Worm (Caenorhabditis elegans) whole organism, L3 larva: Measurements from ENCODE around the gene act-3.

Experiments used
- R02D3.7 ChIP-seq: fragments of 150-350 bp; optimal IDR thresholded peaks from 2 replicates; lab custom pipeline; 2014; ENCODE audit warnings: missing biosample characterization, missing genetic modification characterization
- ZK546.5 ChIP-seq: sonication (generic microtip); optimal IDR thresholded peaks from 2 replicates; lab custom pipeline; 2017; ENCODE audit warnings: missing biosample characterization, missing genetic modification characterization
- ama-1 ChIP-seq: fragments of 150-350 bp; optimal IDR thresholded peaks from 2 replicates; lab custom pipeline; 2018
- ceh-16 ChIP-seq: sonication (generic microtip); optimal IDR thresholded peaks from 2 replicates; lab custom pipeline; 2017; ENCODE audit warnings: missing biosample characterization, missing genetic modification characterization
- ceh-28 ChIP-seq: fragments of 150-350 bp; optimal IDR thresholded peaks from 2 replicates; lab custom pipeline; 2014; ENCODE audit warnings: missing biosample characterization, missing genetic modification reagents, missing genetic modification characterization
- ceh-82 ChIP-seq: fragments of 150-350 bp; optimal IDR thresholded peaks from 2 replicates; lab custom pipeline; 2014; ENCODE audit warnings: missing biosample characterization, missing genetic modification characterization
- ceh-9 ChIP-seq: sonication (generic microtip); optimal IDR thresholded peaks from 2 replicates; lab custom pipeline; 2018; ENCODE audit warnings: missing biosample characterization, missing genetic modification characterization
- daf-12 ChIP-seq: fragments of 150-350 bp; optimal IDR thresholded peaks from 2 replicates; lab custom pipeline; 2014; ENCODE audit warnings: missing biosample characterization, missing genetic modification reagents, missing genetic modification characterization
- elt-1 ChIP-seq: fragments of 150-350 bp; optimal IDR thresholded peaks from 2 replicates; lab custom pipeline; 2014; ENCODE audit warnings: missing biosample characterization, missing genetic modification characterization
- elt-2 ChIP-seq: sonication (generic microtip); optimal IDR thresholded peaks from 2 replicates; lab custom pipeline; 2016; ENCODE audit warnings: missing genetic modification reagents, mild to moderate bottlenecking, missing genetic modification characterization, missing compliant biosample characterization
- eor-1 ChIP-seq, 2 experiments: fragments of 150-350 bp; optimal IDR thresholded peaks; 2 replicates each; lab custom pipeline; 2014 to 2018; ENCODE audit warnings: missing biosample characterization in 2 of 2, missing genetic modification characterization in 2 of 2
- fkh-10 ChIP-seq: sonication (generic microtip); optimal IDR thresholded peaks from 2 replicates; lab custom pipeline; 2017; ENCODE audit warnings: missing biosample characterization, missing genetic modification reagents, missing genetic modification characterization
- fos-1 ChIP-seq: fragments of 150-350 bp; optimal IDR thresholded peaks from 2 replicates; lab custom pipeline; 2014; ENCODE audit warnings: missing biosample characterization, missing genetic modification characterization
- hmg-11 ChIP-seq: sonication (generic microtip); optimal IDR thresholded peaks from 2 replicates; lab custom pipeline; 2016; ENCODE audit warnings: missing genetic modification characterization, missing compliant biosample characterization
- lin-15B ChIP-seq: fragments of 150-350 bp; optimal IDR thresholded peaks from 2 replicates; lab custom pipeline; 2014; ENCODE audit warnings: missing biosample characterization, missing genetic modification characterization
- lin-39 ChIP-seq: fragments of 150-350 bp; optimal IDR thresholded peaks from 2 replicates; lab custom pipeline; 2018; ENCODE audit warnings: missing biosample characterization, missing genetic modification reagents, missing genetic modification characterization
- lsy-12 ChIP-seq: sonication (generic microtip); optimal IDR thresholded peaks from 2 replicates; lab custom pipeline; 2016; ENCODE audit warnings: mild to moderate bottlenecking, missing genetic modification characterization, missing compliant biosample characterization
- mdl-1 ChIP-seq: fragments of 150-350 bp; optimal IDR thresholded peaks from 2 replicates; lab custom pipeline; 2014; ENCODE audit warnings: missing biosample characterization, missing genetic modification characterization
- nfya-1 ChIP-seq: sonication (generic microtip); optimal IDR thresholded peaks from 2 replicates; lab custom pipeline; 2017; ENCODE audit warnings: missing genetic modification characterization, mild to moderate bottlenecking, missing compliant biosample characterization, antibody characterized with exemption, moderate library complexity; ENCODE audit not compliant: insufficient read depth
- nhr-11 ChIP-seq: fragments of 150-350 bp; optimal IDR thresholded peaks from 2 replicates; lab custom pipeline; 2014; ENCODE audit warnings: missing biosample characterization, missing genetic modification characterization
- nhr-25 ChIP-seq: sonication (generic microtip); optimal IDR thresholded peaks from 2 replicates; lab custom pipeline; 2017; ENCODE audit warnings: missing biosample characterization, missing genetic modification characterization
- nhr-43 ChIP-seq: sonication (generic microtip); optimal IDR thresholded peaks from 2 replicates; lab custom pipeline; 2016; ENCODE audit warnings: mild to moderate bottlenecking, missing genetic modification characterization, missing compliant biosample characterization; ENCODE audit not compliant: poor library complexity, severe bottlenecking
- nhr-76 ChIP-seq: fragments of 150-350 bp; sonication (generic microtip); optimal IDR thresholded peaks from 5 replicates; lab custom pipeline; 2014; ENCODE audit warnings: missing biosample characterization, missing genetic modification characterization
- nhr-77 ChIP-seq: fragments of 150-350 bp; optimal IDR thresholded peaks from 2 replicates; lab custom pipeline; 2014; ENCODE audit warnings: missing biosample characterization, missing genetic modification characterization
- pha-4 ChIP-seq: fragments of 150-350 bp; optimal IDR thresholded peaks from 2 replicates; lab custom pipeline; 2014; ENCODE audit warnings: missing biosample characterization, missing genetic modification reagents, missing genetic modification characterization
- pqm-1 ChIP-seq: fragments of 150-350 bp; optimal IDR thresholded peaks from 2 replicates; lab custom pipeline; 2017; ENCODE audit warnings: missing biosample characterization, missing genetic modification characterization, inconsistent platforms
- skn-1 ChIP-seq: fragments of 150-350 bp; optimal IDR thresholded peaks from 2 replicates; lab custom pipeline; 2014; ENCODE audit warnings: missing biosample characterization, missing genetic modification characterization
- tbx-2 ChIP-seq: sonication (generic microtip); optimal IDR thresholded peaks from 2 replicates; lab custom pipeline; 2016; ENCODE audit warnings: mild to moderate bottlenecking, missing genetic modification characterization, missing compliant biosample characterization
- unc-62 ChIP-seq: fragments of 150-350 bp; sonication (generic microtip); optimal IDR thresholded peaks from 4 replicates; lab custom pipeline; 2014; ENCODE audit warnings: missing biosample characterization, missing genetic modification reagents, missing genetic modification characterization
- zag-1 ChIP-seq: fragments of 150-350 bp; optimal IDR thresholded peaks from 2 replicates; lab custom pipeline; 2014; ENCODE audit warnings: missing biosample characterization, missing genetic modification characterization
- ztf-11 ChIP-seq: fragments of 150-350 bp; optimal IDR thresholded peaks from 2 replicates; lab custom pipeline; 2014; ENCODE audit warnings: missing biosample characterization, missing genetic modification characterization
- ztf-4 ChIP-seq: fragments of 150-350 bp; optimal IDR thresholded peaks from 2 replicates; lab custom pipeline; 2014; ENCODE audit warnings: missing biosample characterization, missing genetic modification characterization

act-3 gene

DNA sequence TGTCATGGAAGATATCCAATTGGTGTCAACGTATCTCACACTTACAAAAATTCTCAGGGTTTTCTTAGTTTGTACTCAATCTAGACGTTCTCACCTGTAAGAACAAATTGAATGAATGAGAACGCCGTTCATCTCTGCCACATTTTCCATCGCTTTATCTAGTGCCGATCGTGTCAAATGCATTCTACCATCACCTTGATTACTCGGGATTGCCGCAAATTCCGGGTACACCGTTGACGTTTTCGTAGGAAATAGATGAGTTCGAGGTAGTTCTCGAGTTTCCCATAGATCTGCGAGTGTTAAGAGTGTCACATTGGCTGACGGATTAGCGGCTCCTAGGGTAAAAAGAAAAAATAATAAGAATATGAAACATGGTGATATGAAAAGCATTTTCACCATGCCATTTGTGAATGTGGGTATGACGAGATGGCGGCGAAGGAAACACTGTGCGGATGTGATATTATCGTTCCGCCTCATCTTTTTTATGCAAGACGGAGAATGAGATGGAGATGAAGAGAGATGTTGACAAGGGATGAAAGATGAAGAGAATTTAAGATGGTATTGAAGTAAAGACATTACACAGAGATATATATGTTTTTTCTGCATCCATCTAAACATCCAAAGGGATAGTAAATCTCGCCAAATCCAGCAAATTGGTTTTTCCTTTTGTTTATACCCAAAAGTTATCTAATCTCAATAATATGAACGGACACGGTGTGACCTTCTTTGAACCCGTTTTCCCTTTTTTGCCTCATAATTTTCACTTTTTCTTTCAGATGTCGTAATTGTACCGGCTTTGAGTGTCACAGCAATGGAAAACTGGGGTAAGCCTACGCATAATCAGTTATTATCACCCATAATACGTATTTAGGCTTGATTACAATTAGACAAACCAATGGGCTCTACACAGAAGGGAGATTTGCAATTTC is 19.1 kb upstream of the act-3 start, which contains the start of gene lact-8:
lact-8 (minus strand) TSS at position 445 of the 929 bp plus-strand sequence.
- peak; percentile 13 for TF ChIP-seq nhr-25 (tag; lab: Kevin White, UChicago)
- no peak for TF ChIP-seq tbx-2
- no peak for TF ChIP-seq daf-12
- no peak for TF ChIP-seq ceh-82 (tag; lab: Kevin White, UChicago)
- peak; percentile 65 for TF ChIP-seq elt-1
- no peak for TF ChIP-seq nhr-76
- no peak for TF ChIP-seq zag-1
- TF ChIP-seq eor-1 (tag; optimal IDR thresholded peaks at IDR 0.05; lab: Kevin White, UChicago), result no peak
- no peak for TF ChIP-seq pqm-1 (tag; lab: Kevin White, UChicago)
- no peak for TF ChIP-seq skn-1 (tag; lab: Kevin White, UChicago)
- no peak for TF ChIP-seq ceh-28 (tag; lab: Kevin White, UChicago)
- no peak for TF ChIP-seq nhr-77
- TF ChIP-seq lsy-12, result no peak

DNA sequence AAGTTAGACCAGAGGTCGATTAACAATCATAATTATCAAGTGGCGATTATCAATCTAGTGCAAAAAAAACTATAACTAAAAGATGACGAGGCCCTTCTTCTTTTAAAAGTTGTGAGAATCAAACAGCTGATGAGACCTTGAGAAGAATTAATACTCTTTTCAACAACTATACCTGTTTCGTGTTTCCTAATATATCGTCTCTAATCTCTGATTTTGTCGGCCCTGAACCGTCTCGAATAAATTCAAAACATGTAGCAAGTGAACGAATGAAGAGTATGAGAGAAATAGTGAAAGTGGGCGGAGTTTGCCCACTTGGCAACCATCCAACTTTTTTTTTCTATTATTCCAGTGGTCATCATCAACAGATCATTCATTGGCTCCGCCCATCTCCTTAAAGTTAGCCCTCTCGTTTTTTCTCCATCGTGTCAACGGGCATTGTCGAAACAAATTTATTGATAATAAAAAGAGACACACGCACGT is 13.3 kb upstream of the act-3 start, which contains the start of gene Y42A5A.1:
Y42A5A.1 (plus strand) TSS at position 430 of the 480 bp plus-strand sequence.
- no peak for TF ChIP-seq ceh-28 (tag; lab: Kevin White, UChicago)
- no peak for TF ChIP-seq ztf-4 (tag; lab: Kevin White, UChicago)
- no peak for TF ChIP-seq R02D3.7 (tag; lab: Kevin White, UChicago)
- TF ChIP-seq nhr-25 (tag; lab: Kevin White, UChicago), result peak; percentile 3
- TF ChIP-seq, all 47 proteins: peak for 1

DNA sequence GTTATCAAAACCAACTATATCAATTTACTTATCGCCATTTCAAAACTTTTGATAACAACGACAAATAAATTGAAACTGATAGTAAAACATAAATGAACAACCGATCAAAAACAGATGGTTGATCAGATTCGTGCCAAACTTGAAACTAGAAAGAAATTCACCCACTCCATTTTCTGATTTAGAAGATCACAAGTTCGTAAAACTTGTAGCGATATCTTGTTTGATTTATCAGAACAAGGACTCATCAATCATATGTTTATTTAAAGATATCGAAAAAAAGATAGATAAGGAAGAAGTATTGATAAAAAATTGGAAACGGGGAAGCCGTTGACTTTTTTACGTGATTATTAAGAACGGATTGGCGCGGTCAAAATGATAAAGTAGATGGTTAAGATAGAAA is 12.8 kb upstream of the act-3 start:
- TF ChIP-seq ceh-9, result no peak
- peak; percentile 35 for TF ChIP-seq pqm-1 (tag; lab: Kevin White, UChicago)
- peak; percentile 85 for TF ChIP-seq elt-2 (tag; lab: Kevin White, UChicago)

DNA sequence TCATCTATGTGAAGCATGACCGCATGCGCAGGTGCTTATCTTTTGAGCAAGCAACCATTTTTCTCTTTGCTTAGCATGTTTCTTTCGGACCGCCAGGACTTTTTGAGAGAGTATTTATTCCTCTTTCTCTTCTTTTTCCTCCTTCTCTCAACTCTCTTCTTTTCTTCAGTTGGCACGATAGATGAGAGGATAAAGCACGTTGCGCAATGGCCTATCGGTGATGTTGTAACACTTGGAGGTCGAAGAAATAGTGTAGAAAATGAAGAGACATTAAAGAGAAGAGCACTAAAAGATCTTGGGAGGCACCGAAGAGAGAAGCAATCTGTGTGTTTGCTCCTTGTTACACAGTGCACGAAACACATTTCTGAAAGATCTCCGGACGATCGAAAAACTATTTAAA is 9.4 kb upstream of the act-3 start:
- no peak for TF ChIP-seq ztf-11 (tag; lab: Kevin White, UChicago)
- TF ChIP-seq nhr-43 (tag; lab: Kevin White, UChicago), result no peak
- TF ChIP-seq lin-39, result peak; percentile 71
- TF ChIP-seq fkh-10, result no peak
- TF ChIP-seq mdl-1 (tag; lab: Kevin White, UChicago), result peak; percentile 57
- no peak for TF ChIP-seq ama-1 (lab: Kevin White, UChicago)
- no peak for TF ChIP-seq daf-12
- no peak for TF ChIP-seq ceh-16 (tag; lab: Kevin White, UChicago)
- no peak for TF ChIP-seq unc-62 (GFP tag; lab: Kevin White, UChicago)
- TF ChIP-seq hmg-11 (tag; lab: Kevin White, UChicago), result peak; percentile 21
- TF ChIP-seq nfya-1 (tag; lab: Kevin White, UChicago), result peak; percentile 73

DNA sequence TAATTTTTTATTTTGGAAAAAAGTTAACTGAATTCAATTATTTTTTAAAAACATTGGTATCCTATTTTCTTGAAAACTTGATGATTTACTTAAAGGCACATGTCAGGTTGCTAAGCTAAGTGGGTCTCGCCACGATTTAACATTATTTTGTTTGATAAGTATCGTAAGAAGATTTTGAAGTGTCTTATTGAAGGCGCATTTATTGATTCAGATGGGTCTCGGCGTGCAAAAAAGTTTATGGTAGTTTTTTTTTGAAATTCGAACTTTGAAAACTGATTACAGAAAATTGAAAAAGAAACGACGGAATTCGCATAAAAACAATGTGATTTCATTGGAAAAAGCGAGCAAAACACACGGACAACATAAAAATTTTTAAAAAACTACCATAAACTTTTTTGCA is 8.7 kb upstream of the act-3 start:
- TF ChIP-seq nhr-11 (tag; lab: Kevin White, UChicago) (no peak), ama-1 (lab: Kevin White, UChicago) (no peak)

DNA sequence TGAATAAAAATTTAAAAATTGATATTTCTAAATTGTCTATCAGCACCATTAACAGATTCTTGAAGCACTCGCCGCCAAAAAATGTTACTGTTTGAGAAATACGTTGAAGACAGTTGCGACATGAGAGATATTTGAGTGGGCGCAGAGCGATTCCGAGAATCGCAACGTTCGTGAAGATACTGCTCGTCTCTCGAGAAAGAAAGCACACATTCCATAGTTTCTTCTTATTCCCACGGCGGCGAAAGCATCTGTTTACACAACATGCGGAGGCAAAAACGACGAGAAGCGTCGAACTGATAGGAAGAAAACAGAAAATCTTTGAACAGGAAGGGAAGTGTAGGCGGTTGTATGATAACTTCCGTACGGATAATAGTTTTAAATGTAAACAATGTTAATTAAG is 8.2 kb upstream of the act-3 start:
- TF ChIP-seq fos-1 (tag; lab: Kevin White, UChicago) (no peak), ceh-28 (tag; lab: Kevin White, UChicago) (peak; percentile 1), nhr-11 (tag; lab: Kevin White, UChicago) (peak; percentile 90), ztf-4 (tag; lab: Kevin White, UChicago) (no peak), nfya-1 (tag; lab: Kevin White, UChicago) (peak; percentile 12), tbx-2 (peak; percentile 17), ceh-16 (tag; lab: Kevin White, UChicago) (no peak), pqm-1 (tag; lab: Kevin White, UChicago) (no peak), pha-4 (tag; lab: Kevin White, UChicago) (peak; percentile 36), ZK546.5 (tag; lab: Kevin White, UChicago) (no peak), mdl-1 (tag; lab: Kevin White, UChicago) (no peak), ama-1 (lab: Kevin White, UChicago) (peak; percentile 75), lin-15B (tag; lab: Kevin White, UChicago) (peak; percentile 7)
- TF ChIP-seq, all 47 proteins: peak for 7
